Worm (Caenorhabditis elegans): Measurements from ENCODE around the gene T01C8.3.
A peak's percentile ranks its signal among the peaks of the same experiment; 100 is the strongest.

T01C8.3 gene

DNA sequence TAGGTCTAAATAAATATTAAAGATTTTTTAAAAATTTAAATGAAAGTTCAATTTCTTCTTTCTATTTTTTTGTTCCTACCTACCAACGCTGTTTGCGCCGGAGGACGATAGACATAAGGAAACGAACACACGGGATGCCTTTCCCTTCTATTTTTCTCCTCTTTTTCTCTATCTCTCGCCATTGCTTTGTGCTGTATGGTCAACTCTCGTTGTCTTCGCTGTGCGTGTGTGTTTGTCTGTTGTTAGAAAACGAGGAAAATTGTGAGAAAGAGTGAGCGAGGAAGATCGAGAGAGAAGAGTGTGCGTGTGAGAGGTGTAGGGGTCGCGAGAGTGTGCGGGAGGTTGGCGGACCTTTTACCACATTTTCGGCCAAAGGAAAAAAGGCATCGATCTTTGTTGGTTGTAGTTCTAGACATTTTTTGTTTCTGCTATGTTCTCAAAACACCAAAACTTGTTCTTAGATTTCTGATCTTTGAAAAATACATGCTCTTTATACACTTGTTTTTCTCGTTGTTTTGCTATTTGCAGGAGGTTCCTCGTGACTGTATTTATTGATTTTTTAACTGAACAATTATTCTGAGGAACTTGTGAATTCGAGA lies 16.2 kb upstream of the T01C8.3 start:
- TF ChIP-seq efl-1 (optimal IDR thresholded peaks at IDR 0.05) (peak; percentile 25 to 49), efl-1 (GFP tag; optimal IDR thresholded peaks at IDR 0.05 in 1 of 2) (no peak), rnt-1 (tag; optimal IDR thresholded peaks at IDR 0.05) (peak; percentile 61), lsy-2 (tag; optimal IDR thresholded peaks at IDR 0.05) (peak; percentile 37 to 57), ztf-11 (tag; optimal IDR thresholded peaks at IDR 0.05) (no peak), efl-3 (GFP tag; optimal IDR thresholded peaks at IDR 0.05) (no peak), nhr-28 (tag; optimal IDR thresholded peaks at IDR 0.05) (no peak), sox-4 (tag; optimal IDR thresholded peaks at IDR 0.05) (no peak), mef-2 (tag; optimal IDR thresholded peaks at IDR 0.05) (no peak), unc-30 (tag; optimal IDR thresholded peaks at IDR 0.05) (no peak), nhr-71 (tag; optimal IDR thresholded peaks at IDR 0.05) (peak; percentile 70), unc-62 (GFP tag; optimal IDR thresholded peaks at IDR 0.05) (no peak), C34B4.2 (tag; optimal IDR thresholded peaks at IDR 0.05) (no peak), blmp-1 (tag; optimal IDR thresholded peaks at IDR 0.05) (peak; percentile 82), vab-15 (tag; optimal IDR thresholded peaks at IDR 0.05) (no peak), skn-1 (tag; optimal IDR thresholded peaks at IDR 0.05) (peak; percentile 51), ces-1 (GFP tag; optimal IDR thresholded peaks at IDR 0.05) (no peak), Y116A8C.19 (tag; optimal IDR thresholded peaks at IDR 0.05; ENCODE audit: borderline replicate concordance) (no peak), hlh-4 (tag; optimal IDR thresholded peaks at IDR 0.05) (no peak), nhr-76 (tag; optimal IDR thresholded peaks at IDR 0.05) (no peak), elt-3 (tag; optimal IDR thresholded peaks at IDR 0.05) (peak in 2 of 6 experiments; percentile 29 to 33), irx-1 (tag; optimal IDR thresholded peaks at IDR 0.05) (peak; percentile 21), ceh-88 (GFP tag; IDR thresholded peaks at IDR 0.05) (no peak), C16A3.4 (tag; optimal IDR thresholded peaks at IDR 0.05) (peak; percentile 4), swsn-7 (tag; optimal IDR thresholded peaks at IDR 0.05) (peak; percentile 63), tbx-2 (tag; optimal IDR thresholded peaks at IDR 0.05) (peak; percentile 64), ama-1 (optimal IDR thresholded peaks at IDR 0.05) (peak; percentile 71), dpl-1 (GFP tag; optimal IDR thresholded peaks at IDR 0.05) (peak in 2 of 3 experiments; percentile 17 to 21), lir-3 (tag; optimal IDR thresholded peaks at IDR 0.05; ENCODE audit: poor library complexity) (no peak), unc-86 (tag; optimal IDR thresholded peaks at IDR 0.05) (peak; percentile 10), xbp-1 (tag; optimal IDR thresholded peaks at IDR 0.05) (peak; percentile 3), aha-1 (tag; optimal IDR thresholded peaks at IDR 0.05) (no peak), ceh-90 (tag; optimal IDR thresholded peaks at IDR 0.05) (no peak), lin-13 (GFP tag; optimal IDR thresholded peaks at IDR 0.05) (no peak), lin-35 (GFP tag; optimal IDR thresholded peaks at IDR 0.05) (peak; percentile 35 to 63), fos-1 (tag; optimal IDR thresholded peaks at IDR 0.05) (no peak), mdl-1 (tag; optimal IDR thresholded peaks at IDR 0.05) (peak in 1 of 2 experiments; percentile 52), jun-1 (tag; optimal IDR thresholded peaks at IDR 0.05) (no peak), nhr-77 (tag; optimal IDR thresholded peaks at IDR 0.05) (no peak), unc-130 (tag; optimal IDR thresholded peaks at IDR 0.05) (no peak), nhr-84 (tag; optimal IDR thresholded peaks at IDR 0.05) (no peak), grh-1 (GFP tag; IDR thresholded peaks at IDR 0.05) (no peak), mab-9 (GFP tag; IDR thresholded peaks at IDR 0.05) (no peak), pag-3 (tag; optimal IDR thresholded peaks at IDR 0.05; ENCODE audit: borderline replicate concordance, insufficient read depth) (no peak), zag-1 (tag; optimal IDR thresholded peaks at IDR 0.05) (no peak), nhr-20 (tag; optimal IDR thresholded peaks at IDR 0.05) (peak; percentile 54), ets-5 (GFP tag; IDR thresholded peaks at IDR 0.05) (no peak), fkh-10 (GFP tag; optimal IDR thresholded peaks at IDR 0.05) (peak; percentile 40), snpc-4 (tag; optimal IDR thresholded peaks at IDR 0.05) (no peak), ceh-82 (tag; optimal IDR thresholded peaks at IDR 0.05) (peak; percentile 7 to 59 (median 52)), nhr-237 (tag; optimal IDR thresholded peaks at IDR 0.05) (no peak), alr-1 (tag; optimal IDR thresholded peaks at IDR 0.05; ENCODE audit: borderline replicate concordance) (no peak), pqm-1 (tag; optimal IDR thresholded peaks at IDR 0.05) (no peak), F16B12.6 (tag; optimal IDR thresholded peaks at IDR 0.05) (no peak)
